Worm (Caenorhabditis elegans) whole organism, early embryonic: ENCODE results near the gene fbxa-64.

Experiments used
- B0310.2 ChIP-seq: sonication (generic microtip); optimal IDR thresholded peaks from 2 replicates; lab custom pipeline; 2016; ENCODE audit warnings: mild to moderate bottlenecking, missing genetic modification characterization, missing compliant biosample characterization
- F13C5.2 ChIP-seq: sonication (generic microtip); optimal IDR thresholded peaks from 2 replicates; lab custom pipeline; 2017; ENCODE audit warnings: mild to moderate bottlenecking, missing genetic modification characterization, inconsistent platforms, missing compliant biosample characterization
- aly-1 ChIP-seq: sonication (generic microtip); optimal IDR thresholded peaks from 2 replicates; lab custom pipeline; 2016; ENCODE audit warnings: missing genetic modification characterization, missing compliant biosample characterization
- ama-1 ChIP-seq: fragments of 150-350 bp; optimal IDR thresholded peaks from 2 replicates; lab custom pipeline; 2014
- ceh-13 ChIP-seq: fragments of 200-800 bp; sonication (Bioruptor generic); optimal IDR thresholded peaks from 2 replicates; lab custom pipeline; 2018; ENCODE audit warnings: mild to moderate bottlenecking, missing genetic modification characterization, missing compliant biosample characterization
- ceh-36 ChIP-seq: sonication (generic microtip); optimal IDR thresholded peaks from 2 replicates; lab custom pipeline; 2016; ENCODE audit warnings: missing genetic modification characterization, inconsistent platforms, missing compliant biosample characterization
- ets-7 ChIP-seq: sonication (generic microtip); optimal IDR thresholded peaks from 2 replicates; lab custom pipeline; 2016; ENCODE audit warnings: missing genotype, missing genetic modification characterization, missing compliant biosample characterization
- flt-1 ChIP-seq: fragments of 200-800 bp; sonication (Bioruptor generic); IDR thresholded peaks from 2 replicates; pipeline ENCODE4 v1.3.6; 2022; ENCODE audit warnings: missing genetic modification characterization, missing compliant biosample characterization
- hmbx-1 ChIP-seq: sonication (generic microtip); optimal IDR thresholded peaks from 2 replicates; lab custom pipeline; 2016; ENCODE audit warnings: mild to moderate bottlenecking, missing genetic modification characterization, missing compliant biosample characterization
- hmg-4 ChIP-seq: fragments of 200-800 bp; sonication (Bioruptor generic); optimal IDR thresholded peaks from 2 replicates; lab custom pipeline; 2018; ENCODE audit warnings: mild to moderate bottlenecking, missing genetic modification characterization, missing compliant biosample characterization
- hnd-1 ChIP-seq: sonication (generic microtip); optimal IDR thresholded peaks from 2 replicates; lab custom pipeline; 2016; ENCODE audit warnings: missing genetic modification characterization, missing compliant biosample characterization
- pes-1 ChIP-seq: fragments of 200-800 bp; sonication (Bioruptor generic); IDR thresholded peaks from 2 replicates; pipeline ENCODE4 v1.3.6; 2022; ENCODE audit warnings: missing genetic modification reagents, missing genetic modification characterization, missing compliant biosample characterization
- scrt-1 ChIP-seq: fragments of 200-800 bp; sonication (Bioruptor generic); IDR thresholded peaks from 2 replicates; pipeline ENCODE4 v1.3.6; 2022; ENCODE audit warnings: missing genetic modification characterization, missing compliant biosample characterization
- sea-1 ChIP-seq: fragments of 200-800 bp; sonication (Bioruptor generic); conservative IDR thresholded peaks from 2 replicates; pipeline ENCODE4 v1.3.6; 2022; ENCODE audit warnings: missing genetic modification characterization, missing compliant biosample characterization
- tbx-11 ChIP-seq: fragments of 200-800 bp; sonication (Bioruptor generic); IDR thresholded peaks from 2 replicates; pipeline ENCODE4 v1.3.6; 2022; ENCODE audit warnings: missing genetic modification characterization, missing compliant biosample characterization
- tbx-37 ChIP-seq: fragments of 200-800 bp; sonication (Bioruptor generic); conservative IDR thresholded peaks from 2 replicates; pipeline ENCODE4 v1.3.6; 2022; ENCODE audit warnings: missing genetic modification reagents, missing genetic modification characterization, missing compliant biosample characterization
- tra-4 ChIP-seq: sonication (generic microtip); optimal IDR thresholded peaks from 2 replicates; lab custom pipeline; 2017; ENCODE audit warnings: missing genetic modification characterization, missing compliant biosample characterization

Gene fbxa-64

ce11 chrV:3241175-3241574 lies 36.8 kb downstream of the fbxa-64 start, which contains the start of gene srj-11:
TSS of gene srj-11 (plus strand) at chrV:3241424.
- no peak for TF ChIP-seq aly-1 (tag; lab: Kevin White, UChicago)
- TF ChIP-seq ceh-36 (tag; lab: Kevin White, UChicago): no peak
- TF ChIP-seq flt-1: no peak
- TF ChIP-seq ceh-13 (GFP tag; lab: Kevin White, UChicago): no peak
- TF ChIP-seq tra-4 (tag; lab: Kevin White, UChicago): no peak
- TF ChIP-seq ama-1 (lab: Kevin White, UChicago): no peak
- no peak for TF ChIP-seq tbx-37

- no peak for TF ChIP-seq tbx-37
- TF ChIP-seq ceh-36 (tag; lab: Kevin White, UChicago): no peak
- TF ChIP-seq hnd-1 (tag; lab: Kevin White, UChicago): no peak
- TF ChIP-seq tra-4 (tag; lab: Kevin White, UChicago): no peak
- TF ChIP-seq tbx-11: no peak
- TF ChIP-seq ets-7 (tag; lab: Kevin White, UChicago): no peak
- no peak for TF ChIP-seq aly-1 (tag; lab: Kevin White, UChicago)
- no peak for TF ChIP-seq F13C5.2 (tag; lab: Kevin White, UChicago)
- no peak for TF ChIP-seq B0310.2 (tag; lab: Kevin White, UChicago)
- no peak for TF ChIP-seq ceh-13 (GFP tag; lab: Kevin White, UChicago)
- TF ChIP-seq ama-1 (lab: Kevin White, UChicago): no peak
- no peak for TF ChIP-seq hmbx-1 (tag; lab: Kevin White, UChicago)
- TF ChIP-seq sea-1: no peak
- no peak for TF ChIP-seq scrt-1
- no peak for TF ChIP-seq flt-1
- no peak for TF ChIP-seq pes-1
- TF ChIP-seq hmg-4: no peak
Observed at ce11 chrV:3236610-3237009, 41.3 kb downstream of the fbxa-64 start, which contains the start of the genes K08D9.9 and str-16. TSS of gene K08D9.9 (minus strand) at chrV:3236710. TSS of gene str-16 (plus strand) at chrV:3236875.

- no peak for TF ChIP-seq tbx-11
- no peak for TF ChIP-seq ama-1 (lab: Kevin White, UChicago)
- no peak for TF ChIP-seq tra-4 (tag; lab: Kevin White, UChicago)
- TF ChIP-seq hmbx-1 (tag; lab: Kevin White, UChicago): no peak
- TF ChIP-seq B0310.2 (tag; lab: Kevin White, UChicago): no peak
- TF ChIP-seq pes-1: no peak
Observed at ce11 chrV:3234887-3235286, 43.1 kb downstream of the fbxa-64 start, which contains the start of gene K08D9.6. TSS of gene K08D9.6 (minus strand) at chrV:3234987.

- no peak for TF ChIP-seq tra-4 (tag; lab: Kevin White, UChicago)
Observed at ce11 chrV:3230597-3230996, 47.4 kb downstream of the fbxa-64 start, which contains the start of gene K08D9.10. TSS of gene K08D9.10 (plus strand) at chrV:3230897.

ce11 chrV:3230150-3230549 lies 47.8 kb downstream of the fbxa-64 start:
- TF ChIP-seq hmbx-1 (tag; lab: Kevin White, UChicago) (no peak), ceh-36 (tag; lab: Kevin White, UChicago) (peak; percentile 62)

ce11 chrV:3227373-3227772 lies 50.6 kb downstream of the fbxa-64 start, which contains the start of gene K08D9.2:
TSS of gene K08D9.2 (plus strand) at chrV:3227673.
- no peak for TF ChIP-seq aly-1 (tag; lab: Kevin White, UChicago)
- no peak for TF ChIP-seq ceh-13 (GFP tag; lab: Kevin White, UChicago)
- TF ChIP-seq tbx-37: no peak
